Fruit fly (Drosophila melanogaster): ENCODE results near the gene Tim9a.

Gene Tim9a

dm6 chrX:13390465-13391173, 5.6 kb downstream of the Tim9a start (continued):
- TF ChIP-seq CG13775 (GFP tag; optimal IDR thresholded peaks at IDR 0.05) (peak; percentile 57), NK7.1 (GFP tag; optimal IDR thresholded peaks at IDR 0.05) (no peak), Drgx (GFP tag; IDR thresholded peaks at IDR 0.05) (peak; percentile 92), CG6854 (GFP tag; optimal IDR thresholded peaks at IDR 0.05) (peak; percentile 52), Rx (GFP tag; IDR thresholded peaks at IDR 0.05) (peak; percentile 16; the same call in 1 of the 2 replicates), chm (GFP tag; IDR thresholded peaks at IDR 0.05) (no peak; the same call in 1 of the 2 replicates), CG13424 (tag; optimal IDR thresholded peaks at IDR 0.05) (peak; percentile 74), dpn (GFP tag; optimal IDR thresholded peaks at IDR 0.05) (peak in 1 of 2 experiments; percentile 43), CG34376 (GFP tag; optimal IDR thresholded peaks at IDR 0.05) (no peak), rib (GFP tag; IDR thresholded peaks at IDR 0.05) (peak; percentile 64; the same call in 1 of the 2 replicates), chinmo (GFP tag; IDR thresholded peaks at IDR 0.05; ENCODE audit: partially characterized antibody) (peak; percentile 26; the same call in 1 of the 4 replicates), CG2678 (tag; optimal IDR thresholded peaks at IDR 0.05) (peak; percentile 90), exex (tag; optimal IDR thresholded peaks at IDR 0.05) (peak; percentile 48), CG3847 (GFP tag; IDR thresholded peaks at IDR 0.05) (peak; percentile 66), CG6683 (GFP tag; optimal IDR thresholded peaks at IDR 0.05) (peak; percentile 49), ttk (GFP tag; IDR thresholded peaks at IDR 0.05) (0 out of 2 replicates have a peak, but pooled peaks have one; percentile 45), ewg (GFP tag; optimal IDR thresholded peaks at IDR 0.05) (no peak), CG12391 (tag; optimal IDR thresholded peaks at IDR 0.05) (peak; percentile 69), CG15514 (GFP tag; optimal IDR thresholded peaks at IDR 0.05) (peak; percentile 72), Sox100B (GFP tag; optimal IDR thresholded peaks at IDR 0.05) (peak; percentile 51), CG11247 (GFP tag; IDR thresholded peaks at IDR 0.05) (peak; percentile 35; the same call in 1 of the 2 replicates), fd102C (GFP tag; optimal IDR thresholded peaks at IDR 0.05) (no peak), CG13296 (GFP tag; optimal IDR thresholded peaks at IDR 0.05) (peak; percentile 83), Nf-YA (GFP tag; IDR thresholded peaks at IDR 0.05) (peak; percentile 57; the same call in 1 of the 2 replicates), CG2116 (GFP tag; optimal IDR thresholded peaks at IDR 0.05) (peak; percentile 2), CG32532 (GFP tag; IDR thresholded peaks at IDR 0.05) (peak; percentile 87), CG18599 (GFP tag; optimal IDR thresholded peaks at IDR 0.05) (peak; percentile 87), vvl (GFP tag; IDR thresholded peaks at IDR 0.05) (peak; percentile 76), prd (optimal IDR thresholded peaks at IDR 0.05) (no peak), prd (GFP tag; IDR thresholded peaks at IDR 0.05) (peak; percentile 72; the same call in 2 of the 3 replicates), tgo (GFP tag; IDR thresholded peaks at IDR 0.05) (peak; percentile 77), tap (tag; optimal IDR thresholded peaks at IDR 0.05) (peak; percentile 56), ranshi (GFP tag; IDR thresholded peaks at IDR 0.05) (peak; percentile 66), CHES-1-like (GFP tag; optimal IDR thresholded peaks at IDR 0.05) (no peak), CG10267 (tag; optimal IDR thresholded peaks at IDR 0.05) (peak; percentile 62), Usf (GFP tag; optimal IDR thresholded peaks at IDR 0.05) (peak; percentile 9), CG30403 (GFP tag; optimal IDR thresholded peaks at IDR 0.05) (peak; percentile 47), HmgZ (tag; optimal IDR thresholded peaks at IDR 0.05) (peak; percentile 42), Ptx1 (GFP tag; IDR thresholded peaks at IDR 0.05) (peak; percentile 77), CG6175 (GFP tag; IDR thresholded peaks at IDR 0.05) (0 out of 3 replicates have a peak, but pooled peaks have one; percentile 14), Hr3 (GFP tag; optimal IDR thresholded peaks at IDR 0.05) (peak; percentile 14), CG31224 (GFP tag; IDR thresholded peaks at IDR 0.05) (peak; percentile 75), sd (tag; optimal IDR thresholded peaks at IDR 0.05) (peak; percentile 22), Antp (GFP tag; optimal IDR thresholded peaks at IDR 0.05) (no peak), ind (GFP tag; optimal IDR thresholded peaks at IDR 0.05) (peak; percentile 43), CG11695 (GFP tag; IDR thresholded peaks at IDR 0.05) (peak; percentile 81; the same call in 2 of the 3 replicates), sens-2 (GFP tag; IDR thresholded peaks at IDR 0.05) (no peak), CG13894 (tag; optimal IDR thresholded peaks at IDR 0.05) (peak; percentile 81), CG4328 (GFP tag; optimal IDR thresholded peaks at IDR 0.05) (peak; percentile 4)
